Fruit fly (Drosophila melanogaster): ENCODE results near the gene Rcd7.

The Rcd7 gene

dm6 chr3L:19518232-19518631 lies 26.7 kb upstream of the Rcd7 start, which contains the start of gene Cpr76Ba:
TSS of gene Cpr76Ba (minus strand) at chr3L:19518332.
- TF ChIP-seq Sox100B (GFP tag; optimal IDR thresholded peaks at IDR 0.05) (no peak), Dek (tag; optimal IDR thresholded peaks at IDR 0.05) (no peak), H15 (GFP tag; IDR thresholded peaks at IDR 0.05) (no peak), Fer3 (tag; optimal IDR thresholded peaks at IDR 0.05) (no peak), CG7745 (tag; optimal IDR thresholded peaks at IDR 0.05) (no peak), CG10959 (GFP tag; IDR thresholded peaks at IDR 0.05) (no peak), CG3838 (GFP tag; optimal IDR thresholded peaks at IDR 0.05) (no peak), Rfx (GFP tag; IDR thresholded peaks at IDR 0.05) (no peak), sens-2 (GFP tag; IDR thresholded peaks at IDR 0.05) (no peak), CG4424 (GFP tag; optimal IDR thresholded peaks at IDR 0.05) (no peak), tgo (GFP tag; IDR thresholded peaks at IDR 0.05) (no peak), wdn (GFP tag; IDR thresholded peaks at IDR 0.05) (no peak), CG5245 (GFP tag; optimal IDR thresholded peaks at IDR 0.05) (no peak), CG12391 (tag; optimal IDR thresholded peaks at IDR 0.05) (no peak), B-H2 (GFP tag; optimal IDR thresholded peaks at IDR 0.05) (no peak), Stat92E (GFP tag; optimal IDR thresholded peaks at IDR 0.05) (no peak), CG7839 (tag; optimal IDR thresholded peaks at IDR 0.05) (no peak), sqz (GFP tag; optimal IDR thresholded peaks at IDR 0.05) (no peak), Rx (GFP tag; IDR thresholded peaks at IDR 0.05) (no peak), pan (optimal IDR thresholded peaks at IDR 0.05) (no peak), pan (GFP tag; optimal IDR thresholded peaks at IDR 0.05 in 1 of 2, IDR thresholded peaks at IDR 0.05 in 1 of 2) (no peak)

- TF ChIP-seq CG15514 (GFP tag; optimal IDR thresholded peaks at IDR 0.05): no peak
- no peak for TF ChIP-seq Lhr (GFP tag; optimal IDR thresholded peaks at IDR 0.05)
- no peak for TF ChIP-seq CG9817 (tag; optimal IDR thresholded peaks at IDR 0.05)
- no peak for TF ChIP-seq CG4282 (GFP tag; optimal IDR thresholded peaks at IDR 0.05)
- no peak for TF ChIP-seq abd-A (tag; optimal IDR thresholded peaks at IDR 0.05)
- TF ChIP-seq NK7.1 (GFP tag; optimal IDR thresholded peaks at IDR 0.05): no peak
- no peak for TF ChIP-seq Drgx (GFP tag; IDR thresholded peaks at IDR 0.05)
- TF ChIP-seq ac (GFP tag; optimal IDR thresholded peaks at IDR 0.05): no peak
- TF ChIP-seq stc (GFP tag; IDR thresholded peaks at IDR 0.05): no peak
- TF ChIP-seq cato (GFP tag; optimal IDR thresholded peaks at IDR 0.05; ENCODE audit: borderline replicate concordance): no peak
- no peak for TF ChIP-seq sima (GFP tag; optimal IDR thresholded peaks at IDR 0.05)
- TF ChIP-seq br (optimal IDR thresholded peaks at IDR 0.05): no peak
- TF ChIP-seq Nf-YC (tag; optimal IDR thresholded peaks at IDR 0.05): no peak
- no peak for TF ChIP-seq Bdp1 (GFP tag; optimal IDR thresholded peaks at IDR 0.05)
- no peak for TF ChIP-seq Dref (GFP tag; IDR thresholded peaks at IDR 0.05)
- no peak for TF ChIP-seq CG14965 (GFP tag; optimal IDR thresholded peaks at IDR 0.05; ENCODE audit: borderline replicate concordance)
- no peak for TF ChIP-seq Usf (GFP tag; optimal IDR thresholded peaks at IDR 0.05)
- TF ChIP-seq bab2 (GFP tag; optimal IDR thresholded peaks at IDR 0.05): no peak
- TF ChIP-seq CG4617 (GFP tag; optimal IDR thresholded peaks at IDR 0.05; ENCODE audit: borderline replicate concordance): no peak
- no peak for TF ChIP-seq CG18764 (GFP tag; optimal IDR thresholded peaks at IDR 0.05)
These were observed 25.6 kb upstream of the Rcd7 start, which contains the start of gene Cpr76Bb for dm6 chr3L:19519349-19519748. TSS of gene Cpr76Bb (plus strand) at chr3L:19519649.

- TF ChIP-seq Ets65A (GFP tag) (peak; percentile 26), dysf (GFP tag; IDR thresholded peaks at IDR 0.05) (no peak), oc (tag; optimal IDR thresholded peaks at IDR 0.05) (peak; percentile 12), Drgx (GFP tag; IDR thresholded peaks at IDR 0.05) (0 out of 2 replicates have a peak, but pooled peaks have one; percentile 37)
These were observed 24.3 kb upstream of the Rcd7 start, which contains the start of gene Cpr76Bc for dm6 chr3L:19520645-19521044. TSS of gene Cpr76Bc (plus strand) at chr3L:19520945.

Measured in whole organism, embryonic.